Fruit fly (Drosophila melanogaster) Kc167 (cell line): ENCODE measurements around the gene CG5171.

ENCODE experiments used
- Myc ChIP-seq: fragments of >200 bp; optimal IDR thresholded peaks from 2 replicates; lab custom pipeline; 2017; ENCODE audit warnings: missing external identifiers
- Sin3A ChIP-seq: fragments of >200 bp; optimal IDR thresholded peaks from 2 replicates; lab custom pipeline; 2018; ENCODE audit warnings: missing external identifiers
- h ChIP-seq: fragments of >200 bp; optimal IDR thresholded peaks from 3 replicates; lab custom pipeline; 2018; ENCODE audit warnings: missing external identifiers
- insv ChIP-seq: fragments of >200 bp; optimal IDR thresholded peaks from 3 replicates; lab custom pipeline; 2018; ENCODE audit warnings: missing external identifiers
- psq ChIP-seq: fragments of >200 bp; optimal IDR thresholded peaks from 2 replicates; lab custom pipeline; 2017; ENCODE audit warnings: missing external identifiers
- ttk ChIP-seq: sonication (Bioruptor generic); optimal IDR thresholded peaks from 2 replicates; lab custom pipeline; 2017; ENCODE audit warnings: missing external identifiers

CG5171 gene

dm6 chr2L:7420305-7421287 is 19.5 kb downstream of the CG5171 start:
- TF ChIP-seq ttk (lab: Kevin White, UChicago) (no peak), Sin3A (lab: Kevin White, UChicago) (no peak), h (lab: Kevin White, UChicago) (no peak), Myc (lab: Kevin White, UChicago) (no peak), psq (lab: Kevin White, UChicago) (no peak), insv (lab: Kevin White, UChicago) (no peak)

dm6 chr2L:7422429-7423283 is 21.5 kb downstream of the CG5171 start:
- TF ChIP-seq h (lab: Kevin White, UChicago): no peak
- no peak for TF ChIP-seq ttk (lab: Kevin White, UChicago)
- TF ChIP-seq Myc (lab: Kevin White, UChicago): no peak
- TF ChIP-seq psq (lab: Kevin White, UChicago): no peak
- TF ChIP-seq insv (lab: Kevin White, UChicago): no peak
- no peak for TF ChIP-seq Sin3A (lab: Kevin White, UChicago)

- no peak for TF ChIP-seq Myc (lab: Kevin White, UChicago)
- TF ChIP-seq Sin3A (lab: Kevin White, UChicago): no peak
- TF ChIP-seq psq (lab: Kevin White, UChicago): no peak
- TF ChIP-seq h (lab: Kevin White, UChicago): no peak
These were observed 22.3 kb downstream of the CG5171 start for dm6 chr2L:7423333-7423895.

dm6 chr2L:7424282-7424905 is 23.3 kb downstream of the CG5171 start:
- TF ChIP-seq h (lab: Kevin White, UChicago) (no peak), Myc (lab: Kevin White, UChicago) (no peak), insv (lab: Kevin White, UChicago) (no peak), psq (lab: Kevin White, UChicago) (no peak), ttk (lab: Kevin White, UChicago) (no peak)

- no peak for TF ChIP-seq Sin3A (lab: Kevin White, UChicago)
- TF ChIP-seq Myc (lab: Kevin White, UChicago): no peak
- TF ChIP-seq psq (lab: Kevin White, UChicago): no peak
- TF ChIP-seq ttk (lab: Kevin White, UChicago): no peak
- TF ChIP-seq insv (lab: Kevin White, UChicago): no peak
- TF ChIP-seq h (lab: Kevin White, UChicago): no peak
These were observed 24.0 kb downstream of the CG5171 start for dm6 chr2L:7424907-7425689.

- TF ChIP-seq psq (lab: Kevin White, UChicago): no peak
- no peak for TF ChIP-seq Sin3A (lab: Kevin White, UChicago)
- TF ChIP-seq Myc (lab: Kevin White, UChicago): no peak
- no peak for TF ChIP-seq ttk (lab: Kevin White, UChicago)
- no peak for TF ChIP-seq insv (lab: Kevin White, UChicago)
- TF ChIP-seq h (lab: Kevin White, UChicago): no peak
These were observed 24.5 kb downstream of the CG5171 start for dm6 chr2L:7425690-7426056.

- TF ChIP-seq psq (lab: Kevin White, UChicago) (no peak), insv (lab: Kevin White, UChicago) (no peak), ttk (lab: Kevin White, UChicago) (no peak), Sin3A (lab: Kevin White, UChicago) (no peak), h (lab: Kevin White, UChicago) (no peak)
These were observed 25.4 kb downstream of the CG5171 start, which contains the start of gene muc for dm6 chr2L:7426326-7427066. TSS of gene muc (plus strand) at chr2L:7426866.

- TF ChIP-seq Sin3A (lab: Kevin White, UChicago) (no peak), insv (lab: Kevin White, UChicago) (no peak), ttk (lab: Kevin White, UChicago) (no peak)
These were observed 26.1 kb downstream of the CG5171 start for dm6 chr2L:7427067-7427785.

- no peak for TF ChIP-seq insv (lab: Kevin White, UChicago)
- no peak for TF ChIP-seq ttk (lab: Kevin White, UChicago)
- no peak for TF ChIP-seq Myc (lab: Kevin White, UChicago)
- no peak for TF ChIP-seq h (lab: Kevin White, UChicago)
- no peak for TF ChIP-seq psq (lab: Kevin White, UChicago)
- TF ChIP-seq Sin3A (lab: Kevin White, UChicago): no peak
These were observed 26.6 kb downstream of the CG5171 start for dm6 chr2L:7427786-7428137.
